Worm (Caenorhabditis elegans): ENCODE data around the gene F26D2.10.

The F26D2.10 gene

ce11 chrV:16410521-16410920 is 18.9 kb downstream of the F26D2.10 start, which contains the start of gene srh-145:
Gene srh-145, plus strand, starts transcription at chrV:16410713.
- TF ChIP-seq T22C8.4 (GFP tag; IDR thresholded peaks at IDR 0.05) (no peak), ztf-23 (GFP tag; IDR thresholded peaks at IDR 0.05) (no peak), ref-1 (GFP tag; conservative IDR thresholded peaks at IDR 0.05) (no peak), cog-1 (tag; optimal IDR thresholded peaks at IDR 0.05) (no peak), tab-1 (GFP tag; IDR thresholded peaks at IDR 0.05) (no peak), klf-2 (GFP tag; conservative IDR thresholded peaks at IDR 0.05) (no peak), med-1 (GFP tag; optimal IDR thresholded peaks at IDR 0.05; ENCODE audit: insufficient read depth) (no peak), ztf-29 (GFP tag; IDR thresholded peaks at IDR 0.05) (no peak), flt-1 (GFP tag; IDR thresholded peaks at IDR 0.05) (no peak)

- TF ChIP-seq tab-1 (GFP tag; IDR thresholded peaks at IDR 0.05) (no peak), ztf-29 (GFP tag; IDR thresholded peaks at IDR 0.05) (no peak)
Measured at ce11 chrV:16407663-16408062, 21.7 kb downstream of the F26D2.10 start, which contains the start of gene F26D2.3. Gene F26D2.3, plus strand, starts transcription at chrV:16407963.

- no peak for TF ChIP-seq flt-1 (GFP tag; IDR thresholded peaks at IDR 0.05)
Measured at ce11 chrV:16406357-16406756, 23.0 kb downstream of the F26D2.10 start.

- TF ChIP-seq ztf-29 (GFP tag; IDR thresholded peaks at IDR 0.05) = no peak
- TF ChIP-seq ref-1 (GFP tag; conservative IDR thresholded peaks at IDR 0.05) = no peak
- no peak for TF ChIP-seq klf-2 (GFP tag; conservative IDR thresholded peaks at IDR 0.05)
- no peak for TF ChIP-seq flt-1 (GFP tag; IDR thresholded peaks at IDR 0.05)
- no peak for TF ChIP-seq tab-1 (GFP tag; IDR thresholded peaks at IDR 0.05)
- TF ChIP-seq T22C8.4 (GFP tag; IDR thresholded peaks at IDR 0.05) = no peak
- TF ChIP-seq cog-1 (tag; optimal IDR thresholded peaks at IDR 0.05) = no peak
- TF ChIP-seq med-1 (GFP tag; optimal IDR thresholded peaks at IDR 0.05; ENCODE audit: insufficient read depth) = no peak
- no peak for TF ChIP-seq ztf-23 (GFP tag; IDR thresholded peaks at IDR 0.05)
Measured at ce11 chrV:16405366-16405765, 24.0 kb downstream of the F26D2.10 start.

ce11 chrV:16403974-16404373 is 25.4 kb downstream of the F26D2.10 start, which contains the start of gene syp-1:
Gene syp-1, plus strand, starts transcription at chrV:16404274.
- TF ChIP-seq flt-1 (GFP tag; IDR thresholded peaks at IDR 0.05) (no peak), med-1 (GFP tag; optimal IDR thresholded peaks at IDR 0.05; ENCODE audit: insufficient read depth) (no peak), T22C8.4 (GFP tag; IDR thresholded peaks at IDR 0.05) (no peak), klf-2 (GFP tag; conservative IDR thresholded peaks at IDR 0.05) (no peak), ztf-23 (GFP tag; IDR thresholded peaks at IDR 0.05) (no peak), tab-1 (GFP tag; IDR thresholded peaks at IDR 0.05) (no peak), cog-1 (tag; optimal IDR thresholded peaks at IDR 0.05) (no peak), ref-1 (GFP tag; conservative IDR thresholded peaks at IDR 0.05) (no peak), ztf-29 (GFP tag; IDR thresholded peaks at IDR 0.05) (no peak)

ce11 chrV:16401519-16401918 is 27.9 kb downstream of the F26D2.10 start, which contains the start of gene F13A7.14:
Gene F13A7.14, plus strand, starts transcription at chrV:16401891.
- TF ChIP-seq cog-1 (tag; optimal IDR thresholded peaks at IDR 0.05) (peak; percentile 9), ztf-23 (GFP tag; IDR thresholded peaks at IDR 0.05) (peak; percentile 81), tab-1 (GFP tag; IDR thresholded peaks at IDR 0.05) (no peak), flt-1 (GFP tag; IDR thresholded peaks at IDR 0.05) (peak; percentile 74)

ce11 chrV:16399388-16399787 is 30.0 kb downstream of the F26D2.10 start, which contains the start of gene sre-36:
Gene sre-36, plus strand, starts transcription at chrV:16399688.
- TF ChIP-seq cog-1 (tag; optimal IDR thresholded peaks at IDR 0.05) (no peak), tab-1 (GFP tag; IDR thresholded peaks at IDR 0.05) (no peak), T22C8.4 (GFP tag; IDR thresholded peaks at IDR 0.05) (no peak), ztf-23 (GFP tag; IDR thresholded peaks at IDR 0.05) (no peak), flt-1 (GFP tag; IDR thresholded peaks at IDR 0.05) (no peak), ref-1 (GFP tag; conservative IDR thresholded peaks at IDR 0.05) (no peak), ztf-29 (GFP tag; IDR thresholded peaks at IDR 0.05) (no peak), med-1 (GFP tag; optimal IDR thresholded peaks at IDR 0.05; ENCODE audit: insufficient read depth) (no peak), klf-2 (GFP tag; conservative IDR thresholded peaks at IDR 0.05) (no peak)

ce11 chrV:16395739-16396138 is 33.7 kb downstream of the F26D2.10 start, which contains the start of gene F13A7.12:
Gene F13A7.12, plus strand, starts transcription at chrV:16396039.
- TF ChIP-seq klf-2 (GFP tag; conservative IDR thresholded peaks at IDR 0.05) = no peak
- no peak for TF ChIP-seq flt-1 (GFP tag; IDR thresholded peaks at IDR 0.05)
- no peak for TF ChIP-seq cog-1 (tag; optimal IDR thresholded peaks at IDR 0.05)
- TF ChIP-seq tab-1 (GFP tag; IDR thresholded peaks at IDR 0.05) = no peak
- peak; percentile 30; the same call in 1 of the 2 replicates for TF ChIP-seq ztf-29 (GFP tag; IDR thresholded peaks at IDR 0.05)
- no peak for TF ChIP-seq ref-1 (GFP tag; conservative IDR thresholded peaks at IDR 0.05)

- TF ChIP-seq ztf-23 (GFP tag; IDR thresholded peaks at IDR 0.05) = no peak
- no peak for TF ChIP-seq klf-2 (GFP tag; conservative IDR thresholded peaks at IDR 0.05)
- no peak for TF ChIP-seq med-1 (GFP tag; optimal IDR thresholded peaks at IDR 0.05; ENCODE audit: insufficient read depth)
- TF ChIP-seq cog-1 (tag; optimal IDR thresholded peaks at IDR 0.05) = no peak
- no peak for TF ChIP-seq T22C8.4 (GFP tag; IDR thresholded peaks at IDR 0.05)
- no peak for TF ChIP-seq tab-1 (GFP tag; IDR thresholded peaks at IDR 0.05)
- TF ChIP-seq ref-1 (GFP tag; conservative IDR thresholded peaks at IDR 0.05) = no peak
- TF ChIP-seq flt-1 (GFP tag; IDR thresholded peaks at IDR 0.05) = no peak
- no peak for TF ChIP-seq ztf-29 (GFP tag; IDR thresholded peaks at IDR 0.05)
Measured at ce11 chrV:16395131-16395530, 34.3 kb downstream of the F26D2.10 start, which contains the start of gene F13A7.11. Gene F13A7.11, minus strand, starts transcription at chrV:16395304.

ce11 chrV:16393728-16394127 is 35.7 kb downstream of the F26D2.10 start, which contains the start of gene srd-63:
Gene srd-63, minus strand, starts transcription at chrV:16393828.
- TF ChIP-seq flt-1 (GFP tag; IDR thresholded peaks at IDR 0.05) (no peak), ztf-29 (GFP tag; IDR thresholded peaks at IDR 0.05) (no peak), cog-1 (tag; optimal IDR thresholded peaks at IDR 0.05) (no peak), med-1 (GFP tag; optimal IDR thresholded peaks at IDR 0.05; ENCODE audit: insufficient read depth) (no peak), T22C8.4 (GFP tag; IDR thresholded peaks at IDR 0.05) (no peak), klf-2 (GFP tag; conservative IDR thresholded peaks at IDR 0.05) (no peak), ztf-23 (GFP tag; IDR thresholded peaks at IDR 0.05) (no peak), ref-1 (GFP tag; conservative IDR thresholded peaks at IDR 0.05) (no peak), tab-1 (GFP tag; IDR thresholded peaks at IDR 0.05) (no peak)
